Fruit fly (Drosophila melanogaster) whole organism, wandering third instar larva: ENCODE data around the gene Zmynd10.

ENCODE experiments used
- GATAd ChIP-seq: sonication (Bioruptor generic); optimal IDR thresholded peaks from 2 replicates; lab custom pipeline; 2016; ENCODE audit warnings: missing biosample characterization, missing genetic modification characterization
- Sp1 ChIP-seq: fragments of 200-800 bp; sonication (Bioruptor generic); optimal IDR thresholded peaks from 3 replicates; lab custom pipeline; 2019; ENCODE audit warnings: missing biosample characterization, mild to moderate bottlenecking, missing genetic modification characterization, moderate library complexity
- br ChIP-seq: fragments of 200-800 bp; sonication (Bioruptor generic); optimal IDR thresholded peaks from 2 replicates; lab custom pipeline; 2016; ENCODE audit warnings: missing biosample characterization, missing genetic modification characterization
- lola ChIP-seq: fragments of >200 bp; optimal IDR thresholded peaks from 2 replicates; lab custom pipeline; 2017; ENCODE audit warnings: missing biosample characterization, missing genetic modification characterization
- tai ChIP-seq: sonication (Bioruptor generic); optimal IDR thresholded peaks from 2 replicates; lab custom pipeline; 2016; ENCODE audit warnings: missing biosample characterization, missing genetic modification characterization

DNA sequence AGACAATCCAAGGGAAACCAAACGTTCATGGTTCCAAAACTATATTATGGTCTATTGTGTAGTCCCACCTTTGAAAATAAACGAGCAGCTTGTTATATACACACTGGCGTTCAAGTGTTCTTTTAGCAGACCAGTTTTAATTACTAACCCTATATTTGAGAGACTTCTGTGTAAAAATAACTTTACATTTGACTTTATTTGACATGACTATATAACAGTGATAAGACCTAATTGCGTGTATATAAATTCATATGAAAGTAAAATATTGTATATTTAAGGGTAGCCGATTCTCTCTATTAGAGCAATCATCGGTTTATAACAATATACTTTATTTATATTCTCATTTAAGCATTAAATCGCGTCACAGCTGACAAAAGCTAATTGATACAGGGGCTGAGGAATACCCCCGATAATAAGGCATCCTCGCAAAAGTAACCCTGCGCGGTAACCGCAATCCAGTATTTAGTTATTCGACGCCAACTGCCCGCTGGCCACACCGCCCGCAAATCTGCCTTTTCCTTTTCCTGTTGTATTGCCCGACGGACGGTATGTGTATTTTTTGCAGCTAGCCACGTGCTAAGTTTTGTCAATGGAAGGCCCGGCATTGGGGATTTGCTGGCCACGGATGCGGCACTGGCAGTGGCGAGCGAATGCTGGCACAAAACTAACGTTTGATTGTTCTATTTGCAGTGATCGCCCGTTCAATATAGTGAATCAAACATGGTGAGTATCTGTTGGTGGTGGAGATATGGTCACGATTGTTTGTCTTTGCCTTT is 15.2 kb upstream of the Zmynd10 start, which contains the start of gene RpS4:
- TF ChIP-seq lola (GFP tag; lab: Kevin White, UChicago) = no peak
- peak; percentile 86 for TF ChIP-seq br (GFP tag; lab: Kevin White, UChicago)
- no peak for TF ChIP-seq tai (GFP tag; lab: Kevin White, UChicago)
- TF ChIP-seq GATAd (GFP tag; lab: Kevin White, UChicago) = no peak
- TF ChIP-seq Sp1 (GFP tag; lab: Kevin White, UChicago) = peak; percentile 95
